Worm (Caenorhabditis elegans) whole organism, young adult: ENCODE measurements around the gene utx-1.

Source experiments
- F52B5.7 ChIP-seq: sonication (generic microtip); optimal IDR thresholded peaks from 2 replicates; lab custom pipeline; 2016; ENCODE audit warnings: mild to moderate bottlenecking, missing genetic modification characterization, missing compliant biosample characterization
- ama-1 ChIP-seq, 3 experiments: fragments of 150-350 bp in 1 of 3; sonication (generic microtip) in 2 of 3; optimal IDR thresholded peaks; 2 replicates each; lab custom pipeline; 2014 to 2018; ENCODE audit warnings: missing biosample characterization in 2 of 3, missing genetic modification characterization in 2 of 3, missing genetic modification reagents in 2 of 3
- attf-5 ChIP-seq: fragments of 200-800 bp; sonication (Bioruptor generic); optimal IDR thresholded peaks from 2 replicates; lab custom pipeline; 2018; ENCODE audit warnings: mild to moderate bottlenecking, missing genetic modification characterization, missing compliant biosample characterization
- nhr-90 ChIP-seq: sonication (generic microtip); optimal IDR thresholded peaks from 2 replicates; lab custom pipeline; 2016; ENCODE audit warnings: missing genotype, mild to moderate bottlenecking, missing genetic modification characterization, missing compliant biosample characterization
- ztf-28 ChIP-seq: fragments of 200-800 bp; sonication (Bioruptor generic); IDR thresholded peaks from 2 replicates; pipeline ENCODE4 v1.3.6; 2022; ENCODE audit warnings: missing genetic modification reagents, missing genetic modification characterization, missing compliant biosample characterization

DNA sequence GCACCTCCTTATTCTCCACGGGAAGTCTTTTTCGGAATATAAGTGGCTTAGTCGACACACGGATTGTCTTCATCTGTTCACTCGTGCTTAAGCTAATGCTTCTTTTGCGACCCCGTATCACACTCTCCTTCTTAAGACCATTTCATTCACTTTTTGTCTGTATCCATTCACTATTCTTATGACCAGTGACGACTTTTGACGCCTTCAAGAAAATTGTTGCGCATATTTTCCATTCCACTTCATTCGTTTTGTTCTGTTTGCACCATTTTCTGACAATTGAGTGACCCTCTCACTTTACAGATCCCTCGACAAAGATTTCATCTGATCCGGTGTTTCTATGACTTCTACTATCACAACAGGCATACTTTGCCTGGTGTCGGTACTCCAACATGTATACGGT is 49.4 kb upstream of the utx-1 start, which contains the start of gene H03E18.1:
- TF ChIP-seq ama-1 (optimal IDR thresholded peaks at IDR 0.05; lab: Kevin White, UChicago) (no peak), ama-1 (GFP tag; optimal IDR thresholded peaks at IDR 0.05; lab: Kevin White, UChicago) (no peak), ztf-28 (GFP tag; lab: Robert Waterston, UW) (no peak), attf-5 (GFP tag; lab: Kevin White, UChicago) (no peak), nhr-90 (tag; lab: Kevin White, UChicago) (no peak), F52B5.7 (tag; lab: Kevin White, UChicago) (no peak)
